Fruit fly (Drosophila melanogaster) whole organism, embryonic: ENCODE results near the gene FoxL1.

Experiments used
- B-H2 ChIP-seq: fragments of 200-800 bp; sonication (Bioruptor generic); optimal IDR thresholded peaks from 2 replicates; lab custom pipeline; 2018; ENCODE audit warnings: missing biosample characterization, mild to moderate bottlenecking, missing genetic modification characterization
- BtbVII ChIP-seq: fragments of 200-800 bp; sonication (Bioruptor generic); optimal IDR thresholded peaks from 3 replicates; lab custom pipeline; 2017; ENCODE audit warnings: missing biosample characterization, mild to moderate bottlenecking, missing genetic modification characterization
- CG10565 ChIP-seq: fragments of 200-800 bp; sonication (Bioruptor generic); optimal IDR thresholded peaks from 3 replicates; lab custom pipeline; 2016; ENCODE audit warnings: missing biosample characterization, mild to moderate bottlenecking, missing genetic modification characterization
- CG11093 ChIP-seq: fragments of 200-800 bp; sonication (Bioruptor generic); IDR thresholded peaks from 3 replicates; pipeline ENCODE4 v1.3.6; 2022; ENCODE audit warnings: missing biosample characterization, missing genetic modification characterization
- CG12155 ChIP-seq: fragments of 200-800 bp; sonication (Bioruptor generic); optimal IDR thresholded peaks from 3 replicates; lab custom pipeline; 2016; ENCODE audit warnings: missing biosample characterization, missing genetic modification characterization
- CG14050 ChIP-seq: fragments of 200-800 bp; sonication (Bioruptor generic); IDR thresholded peaks from 3 replicates; pipeline ENCODE4 v1.3.6; 2022; ENCODE audit warnings: missing biosample characterization, missing genetic modification characterization
- CG2129 ChIP-seq: fragments of 200-800 bp; sonication (Bioruptor generic); IDR thresholded peaks from 2 replicates; pipeline ENCODE4 v1.3.6; 2022; ENCODE audit warnings: missing biosample characterization, missing genetic modification characterization; ENCODE audit not compliant: partially characterized antibody
- CG2678 ChIP-seq: fragments of 200-800 bp; sonication (Bioruptor generic); optimal IDR thresholded peaks from 3 replicates; lab custom pipeline; 2019; ENCODE audit warnings: missing biosample characterization, mild to moderate bottlenecking, missing genetic modification characterization, moderate library complexity
- CG3847 ChIP-seq: fragments of 200-800 bp; sonication (Bioruptor generic); IDR thresholded peaks from 2 replicates; pipeline ENCODE4 v1.3.6; 2022; ENCODE audit warnings: missing biosample characterization, missing genetic modification characterization
- CG4282 ChIP-seq: fragments of 200-800 bp; sonication (Bioruptor generic); optimal IDR thresholded peaks from 2 replicates; lab custom pipeline; 2016; ENCODE audit warnings: missing biosample characterization, missing genetic modification characterization
- CG5245 ChIP-seq: fragments of 200-800 bp; sonication (Bioruptor generic); optimal IDR thresholded peaks from 3 replicates; lab custom pipeline; 2016; ENCODE audit warnings: missing biosample characterization, missing genetic modification characterization
- CG6791 ChIP-seq: fragments of 200-800 bp; sonication (Bioruptor generic); IDR thresholded peaks from 3 replicates; pipeline ENCODE4 v1.3.6; 2022; ENCODE audit warnings: missing biosample characterization, missing genetic modification characterization; ENCODE audit not compliant: partially characterized antibody
- CG7271 ChIP-seq: fragments of 200-800 bp; sonication (Bioruptor generic); optimal IDR thresholded peaks from 2 replicates; lab custom pipeline; 2018; ENCODE audit warnings: missing biosample characterization, mild to moderate bottlenecking, missing genetic modification characterization, moderate library complexity
- CG7357 ChIP-seq: fragments of 200-800 bp; sonication (Bioruptor generic); IDR thresholded peaks from 3 replicates; pipeline ENCODE4 v1.3.6; 2022; ENCODE audit warnings: missing biosample characterization, missing genetic modification characterization
- CHES-1-like ChIP-seq: fragments of 200-800 bp; sonication (Bioruptor generic); optimal IDR thresholded peaks from 2 replicates; lab custom pipeline; 2016; ENCODE audit warnings: missing biosample characterization, missing genetic modification characterization
- Chrac-16 ChIP-seq: fragments of 200-800 bp; sonication (Bioruptor generic); optimal IDR thresholded peaks from 3 replicates; lab custom pipeline; 2016; ENCODE audit warnings: missing biosample characterization, missing genetic modification characterization
- D19B ChIP-seq: fragments of 200-800 bp; sonication (Bioruptor generic); optimal IDR thresholded peaks from 2 replicates; lab custom pipeline; 2017; ENCODE audit warnings: missing biosample characterization, mild to moderate bottlenecking, missing genetic modification characterization
- Dek ChIP-seq: fragments of 200-800 bp; sonication (Bioruptor generic); optimal IDR thresholded peaks from 3 replicates; lab custom pipeline; 2019; ENCODE audit warnings: missing biosample characterization, mild to moderate bottlenecking, missing genetic modification characterization, moderate library complexity
- Fer1 ChIP-seq: fragments of 200-800 bp; sonication (Bioruptor generic); optimal IDR thresholded peaks from 2 replicates; lab custom pipeline; 2017; ENCODE audit warnings: missing biosample characterization, mild to moderate bottlenecking, missing genetic modification characterization
- H15 ChIP-seq: fragments of 200-800 bp; sonication (Bioruptor generic); IDR thresholded peaks from 3 replicates; pipeline ENCODE4 v1.3.6; 2022; ENCODE audit warnings: missing biosample characterization, missing genetic modification characterization
- HLH54F ChIP-seq: fragments of 200-800 bp; sonication (Bioruptor generic); optimal IDR thresholded peaks from 3 replicates; lab custom pipeline; 2016; ENCODE audit warnings: missing biosample characterization, missing genetic modification characterization
- Hey ChIP-seq: fragments of 200-800 bp; sonication (Bioruptor generic); optimal IDR thresholded peaks from 3 replicates; lab custom pipeline; 2018; ENCODE audit warnings: missing biosample characterization, mild to moderate bottlenecking, missing genetic modification characterization
- HmgD ChIP-seq: fragments of 200-800 bp; sonication (Bioruptor generic); optimal IDR thresholded peaks from 3 replicates; lab custom pipeline; 2016; ENCODE audit warnings: missing biosample characterization, missing genetic modification characterization
- Oaz ChIP-seq: fragments of 200-800 bp; sonication (Bioruptor generic); IDR thresholded peaks from 2 replicates; pipeline ENCODE4 v1.3.6; 2022; ENCODE audit warnings: missing biosample characterization, missing genetic modification characterization
- Poxn ChIP-seq: fragments of 200-800 bp; sonication (Bioruptor generic); IDR thresholded peaks from 2 replicates; pipeline ENCODE4 v1.3.6; 2022; ENCODE audit warnings: missing biosample characterization, missing genetic modification characterization
- Rfx ChIP-seq: fragments of 200-800 bp; sonication (Bioruptor generic); IDR thresholded peaks from 2 replicates; pipeline ENCODE4 v1.3.6; 2022; ENCODE audit warnings: missing biosample characterization, missing genetic modification characterization
- Sry-β ChIP-seq: fragments of 200-800 bp; sonication (Bioruptor generic); optimal IDR thresholded peaks from 2 replicates; lab custom pipeline; 2018; ENCODE audit warnings: missing biosample characterization, mild to moderate bottlenecking, missing genetic modification characterization, moderate library complexity
- Ssrp ChIP-seq: fragments of 200-800 bp; sonication (Bioruptor generic); optimal IDR thresholded peaks from 2 replicates; lab custom pipeline; 2018; ENCODE audit warnings: missing biosample characterization, mild to moderate bottlenecking, missing genetic modification characterization, moderate library complexity
- aop ChIP-seq: fragments of 200-800 bp; sonication (Bioruptor generic); IDR thresholded peaks from 2 replicates; pipeline ENCODE4 v1.3.6; 2022; ENCODE audit warnings: missing biosample characterization, missing genetic modification characterization
- ap ChIP-seq: fragments of 200-800 bp; sonication (Bioruptor generic); IDR thresholded peaks from 2 replicates; pipeline ENCODE4 v1.3.6; 2022; ENCODE audit warnings: missing biosample characterization, missing genetic modification characterization
- chn ChIP-seq: fragments of 200-800 bp; sonication (Bioruptor generic); optimal IDR thresholded peaks from 2 replicates; lab custom pipeline; 2016; ENCODE audit warnings: missing biosample characterization, missing genetic modification characterization
- fd102C ChIP-seq: fragments of 200-800 bp; sonication (Bioruptor generic); optimal IDR thresholded peaks from 2 replicates; lab custom pipeline; 2018; ENCODE audit warnings: missing biosample characterization, mild to moderate bottlenecking, missing genetic modification characterization, moderate library complexity
- fru ChIP-seq: fragments of >200 bp; optimal IDR thresholded peaks from 2 replicates; lab custom pipeline; 2017
- ftz-f1 ChIP-seq: fragments of 200-800 bp; sonication (Bioruptor generic); optimal IDR thresholded peaks from 2 replicates; lab custom pipeline; 2016; ENCODE audit warnings: missing biosample characterization, missing genetic modification characterization
- gt ChIP-seq: fragments of 200-800 bp; sonication (Bioruptor generic); IDR thresholded peaks from 2 replicates; pipeline ENCODE4 v1.3.6; 2022; ENCODE audit warnings: missing biosample characterization, missing genetic modification characterization
- ham ChIP-seq: fragments of 200-800 bp; sonication (Bioruptor generic); IDR thresholded peaks from 2 replicates; pipeline ENCODE4 v1.3.6; 2022; ENCODE audit warnings: missing biosample characterization, missing genetic modification characterization
- hkb ChIP-seq, 2 experiments: fragments of 200-800 bp in 1 of 2; fragments of >200 bp in 1 of 2; sonication (Bioruptor generic) in 1 of 2; IDR thresholded peaks in 1 of 2; optimal IDR thresholded peaks in 1 of 2; 2 replicates each; pipeline versions ENCODE4 v1.3.6 to Lab custom; 2017 to 2022; ENCODE audit warnings: missing biosample characterization in 1 of 2, missing genetic modification characterization in 1 of 2
- jigr1 ChIP-seq: fragments of 200-800 bp; sonication (Bioruptor generic); IDR thresholded peaks from 3 replicates; pipeline ENCODE4 v1.3.6; 2022; ENCODE audit warnings: missing biosample characterization, missing genetic modification characterization
- luna ChIP-seq: fragments of 200-800 bp; sonication (Bioruptor generic); optimal IDR thresholded peaks from 2 replicates; lab custom pipeline; 2016; ENCODE audit warnings: missing biosample characterization, missing genetic modification characterization
- nerfin-1 ChIP-seq: fragments of 200-800 bp; sonication (Bioruptor generic); optimal IDR thresholded peaks from 3 replicates; lab custom pipeline; 2019; ENCODE audit warnings: missing biosample characterization, mild to moderate bottlenecking, missing genetic modification characterization, moderate library complexity
- nerfin-2 ChIP-seq: fragments of 200-800 bp; sonication (Bioruptor generic); IDR thresholded peaks from 2 replicates; pipeline ENCODE4 v1.3.6; 2022; ENCODE audit warnings: missing biosample characterization, missing genetic modification characterization; ENCODE audit not compliant: partially characterized antibody
- ro ChIP-seq: fragments of 200-800 bp; sonication (Bioruptor generic); IDR thresholded peaks from 2 replicates; pipeline ENCODE4 v1.3.6; 2022; ENCODE audit warnings: missing biosample characterization, missing genetic modification characterization
- run ChIP-seq: fragments of 200-800 bp; sonication (Bioruptor generic); optimal IDR thresholded peaks from 3 replicates; lab custom pipeline; 2018; ENCODE audit warnings: missing biosample characterization, mild to moderate bottlenecking, missing genetic modification characterization
- sim ChIP-seq: fragments of 200-800 bp; sonication (Bioruptor generic); IDR thresholded peaks from 2 replicates; pipeline ENCODE4 v1.3.6; 2022; ENCODE audit warnings: missing biosample characterization, missing genetic modification characterization
- slou ChIP-seq: fragments of 200-800 bp; sonication (Bioruptor generic); optimal IDR thresholded peaks from 3 replicates; lab custom pipeline; 2016; ENCODE audit warnings: missing biosample characterization, missing genetic modification characterization
- stwl ChIP-seq: fragments of 200-800 bp; sonication (Bioruptor generic); optimal IDR thresholded peaks from 3 replicates; lab custom pipeline; 2018; ENCODE audit warnings: missing biosample characterization, mild to moderate bottlenecking, missing genetic modification characterization, moderate library complexity
- tin ChIP-seq: fragments of 200-800 bp; sonication (Bioruptor generic); optimal IDR thresholded peaks from 3 replicates; lab custom pipeline; 2016; ENCODE audit warnings: missing biosample characterization, missing genetic modification characterization
- tup ChIP-seq: fragments of 200-800 bp; sonication (Bioruptor generic); optimal IDR thresholded peaks from 2 replicates; lab custom pipeline; 2016; ENCODE audit warnings: missing biosample characterization, mild to moderate bottlenecking, missing genetic modification characterization, moderate library complexity
- vvl ChIP-seq: fragments of 200-800 bp; sonication (Bioruptor generic); IDR thresholded peaks from 2 replicates; pipeline ENCODE4 v1.3.6; 2022; ENCODE audit warnings: missing biosample characterization, missing genetic modification characterization
- wor ChIP-seq: fragments of 200-800 bp; sonication (Bioruptor generic); IDR thresholded peaks from 2 replicates; pipeline ENCODE4 v1.3.6; 2022; ENCODE audit warnings: missing biosample characterization, missing genetic modification characterization
- z ChIP-seq: fragments of 200-800 bp; sonication (Bioruptor generic); IDR thresholded peaks from 3 replicates; pipeline ENCODE4 v1.3.6; 2022; ENCODE audit warnings: missing biosample characterization, missing genetic modification characterization

The FoxL1 gene

dm6 chr3L:3970372-3971031, 48.2 kb upstream of the FoxL1 start (continued):
- TF ChIP-seq sim (GFP tag; lab: Robert Waterston, UW) (no peak), nerfin-1 (tag; lab: Kevin White, UChicago) (no peak), ap (GFP tag; lab: Robert Waterston, UW) (no peak), CG11093 (GFP tag; lab: Robert Waterston, UW) (0 out of 3 replicates have a peak, but pooled peaks have one; percentile 9), Sry-β (GFP tag; lab: Kevin White, UChicago) (no peak), D19B (GFP tag; lab: Kevin White, UChicago) (peak; percentile 85), nerfin-2 (GFP tag; lab: Robert Waterston, UW) (no peak), ro (GFP tag; lab: Robert Waterston, UW) (no peak), tup (no peak), Poxn (GFP tag; lab: Robert Waterston, UW) (no peak), fru (lab: Kevin White, UChicago) (no peak), Rfx (GFP tag; lab: Robert Waterston, UW) (peak; percentile 50; the same call in 1 of the 2 replicates), stwl (tag; lab: Kevin White, UChicago) (no peak), slou (no peak), CG10565 (GFP tag; lab: Kevin White, UChicago) (no peak), CG2129 (no peak), Hey (tag; lab: Kevin White, UChicago) (no peak), luna (GFP tag; lab: Kevin White, UChicago) (no peak), Oaz (GFP tag; lab: Robert Waterston, UW) (no peak), wor (GFP tag; lab: Robert Waterston, UW) (no peak), CG6791 (GFP tag; lab: Robert Waterston, UW) (no peak), Fer1 (peak; percentile 53), tin (GFP tag; lab: Kevin White, UChicago) (peak; percentile 26), CG7357 (no peak), hkb (optimal IDR thresholded peaks at IDR 0.05; lab: Kevin White, UChicago) (no peak), hkb (GFP tag; IDR thresholded peaks at IDR 0.05; lab: Robert Waterston, UW) (0 out of 2 replicates have a peak, but pooled peaks have one; percentile 24), CG2678 (tag; lab: Kevin White, UChicago) (peak; percentile 68), CG5245 (GFP tag; lab: Kevin White, UChicago) (no peak), z (GFP tag; lab: Robert Waterston, UW) (no peak), Dek (tag; lab: Kevin White, UChicago) (peak; percentile 14), CG12155 (no peak), HmgD (GFP tag; lab: Kevin White, UChicago) (no peak), Chrac-16 (GFP tag; lab: Kevin White, UChicago) (peak; percentile 15), HLH54F (peak; percentile 40), chn (GFP tag; lab: Kevin White, UChicago) (no peak), fd102C (GFP tag; lab: Kevin White, UChicago) (no peak), vvl (0 out of 2 replicates have a peak, but pooled peaks have one; percentile 46), CG14050 (GFP tag; lab: Robert Waterston, UW) (no peak), H15 (GFP tag; lab: Robert Waterston, UW) (0 out of 3 replicates have a peak, but pooled peaks have one; percentile 37), CG4282 (GFP tag; lab: Kevin White, UChicago) (no peak), ham (GFP tag; lab: Robert Waterston, UW) (no peak), aop (GFP tag; lab: Robert Waterston, UW) (no peak), CHES-1-like (no peak), CG7271 (tag; lab: Kevin White, UChicago) (no peak), run (no peak), Ssrp (peak; percentile 21), BtbVII (GFP tag; lab: Kevin White, UChicago) (no peak), CG3847 (GFP tag; lab: Robert Waterston, UW) (peak; percentile 46; the same call in 1 of the 2 replicates), ftz-f1 (GFP tag; lab: Kevin White, UChicago) (no peak), gt (no peak), jigr1 (GFP tag; lab: Robert Waterston, UW) (no peak), B-H2 (no peak)
